Worm (Caenorhabditis elegans) whole organism, young adult: ENCODE measurements around the gene nas-38.

Experiments
- ama-1 ChIP-seq, 3 experiments: fragments of 150-350 bp in 1 of 3; sonication (generic microtip) in 2 of 3; optimal IDR thresholded peaks; 2 replicates each; lab custom pipeline; 2014 to 2018; ENCODE audit warnings: missing biosample characterization in 2 of 3, missing genetic modification characterization in 2 of 3, missing genetic modification reagents in 2 of 3
- attf-3 ChIP-seq: fragments of 200-800 bp; sonication (Bioruptor generic); conservative IDR thresholded peaks from 2 replicates; pipeline ENCODE4 v1.3.6; 2022; ENCODE audit warnings: missing genetic modification reagents, missing genetic modification characterization, missing compliant biosample characterization
- attf-6 ChIP-seq: fragments of 200-800 bp; sonication (Bioruptor generic); IDR thresholded peaks from 2 replicates; pipeline ENCODE4 v1.3.6; 2022; ENCODE audit warnings: missing genetic modification reagents, missing genetic modification characterization, missing compliant biosample characterization
- unc-130 ChIP-seq: sonication (generic microtip); optimal IDR thresholded peaks from 2 replicates; lab custom pipeline; 2016; ENCODE audit warnings: missing genetic modification reagents, missing genetic modification characterization, missing compliant biosample characterization

DNA sequence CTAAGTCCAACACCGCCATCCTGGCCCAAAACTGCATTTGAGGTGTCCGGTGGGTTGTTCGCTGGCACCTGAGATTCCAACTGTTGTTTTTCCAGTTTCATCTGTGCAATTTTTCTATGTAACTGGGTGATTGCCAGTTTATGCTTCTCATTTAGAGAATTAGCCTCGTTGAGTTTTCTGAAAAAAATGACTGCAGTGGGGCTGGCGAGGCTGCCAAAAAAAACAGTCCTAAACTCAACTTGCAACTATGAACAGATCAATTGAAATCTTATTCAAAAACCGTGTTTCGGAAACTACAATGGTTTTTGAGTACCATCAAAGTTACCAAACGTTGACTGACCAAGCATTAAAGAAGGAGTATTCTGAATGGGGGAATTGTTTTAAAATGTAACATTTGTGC is 4.1 kb upstream of the nas-38 start, which contains the start of gene F57C12.6:
- TF ChIP-seq unc-130 (GFP tag; lab: Kevin White, UChicago) (no peak), ama-1 (optimal IDR thresholded peaks at IDR 0.05; lab: Kevin White, UChicago) (no peak), ama-1 (GFP tag; optimal IDR thresholded peaks at IDR 0.05; lab: Kevin White, UChicago) (no peak), attf-6 (GFP tag; lab: Robert Waterston, UW) (no peak), attf-3 (GFP tag; lab: Robert Waterston, UW) (no peak)
